Worm (Caenorhabditis elegans) whole organism, L4 larva: ENCODE measurements around the gene strm-1.

ENCODE experiments used
- F49E8.2 ChIP-seq: sonication (generic microtip); optimal IDR thresholded peaks from 2 replicates; lab custom pipeline; 2016; ENCODE audit warnings: missing compliant biosample characterization, mild to moderate bottlenecking, missing genetic modification characterization, borderline replicate concordance
- Y5F2A.4 ChIP-seq: fragments of 200-800 bp; sonication (Bioruptor generic); optimal IDR thresholded peaks from 2 replicates; lab custom pipeline; 2018; ENCODE audit warnings: mild to moderate bottlenecking, missing genetic modification characterization, missing compliant biosample characterization
- ama-1 ChIP-seq: fragments of 150-350 bp; optimal IDR thresholded peaks from 2 replicates; lab custom pipeline; 2014; ENCODE audit warnings: inconsistent platforms, mixed read lengths
- ceh-44 ChIP-seq: fragments of 200-800 bp; sonication (Bioruptor generic); IDR thresholded peaks from 2 replicates; pipeline ENCODE4 v1.3.6; 2022; ENCODE audit warnings: missing genetic modification reagents, missing genetic modification characterization, missing compliant biosample characterization
- ceh-82 ChIP-seq: sonication (generic microtip); optimal IDR thresholded peaks from 2 replicates; lab custom pipeline; 2017; ENCODE audit warnings: missing biosample characterization, missing genetic modification characterization
- ces-1 ChIP-seq: fragments of 150-350 bp; sonication (generic microtip); optimal IDR thresholded peaks from 4 replicates; lab custom pipeline; 2014; ENCODE audit warnings: missing biosample characterization, missing genetic modification reagents, missing genetic modification characterization
- dpl-1 ChIP-seq: fragments of 150-350 bp; optimal IDR thresholded peaks from 2 replicates; lab custom pipeline; 2014; ENCODE audit warnings: missing biosample characterization, missing genetic modification reagents, missing genetic modification characterization
- egl-27 ChIP-seq: sonication (generic microtip); optimal IDR thresholded peaks from 3 replicates; lab custom pipeline; 2017; ENCODE audit warnings: missing biosample characterization, missing genetic modification reagents, missing genetic modification characterization
- nhr-42 ChIP-seq: fragments of 200-800 bp; sonication (Bioruptor generic); IDR thresholded peaks from 2 replicates; pipeline ENCODE4 v1.3.6; 2022; ENCODE audit warnings: missing genetic modification characterization, missing compliant biosample characterization
- pha-4 ChIP-seq, 2 experiments: fragments of 150-350 bp in 1 of 2; fragments of 200-800 bp in 1 of 2; sonication (Bioruptor generic) in 1 of 2; IDR thresholded peaks in 1 of 2; optimal IDR thresholded peaks in 1 of 2; 2 replicates each; pipeline versions ENCODE4 v1.3.6 to Lab custom; 2014 to 2022; ENCODE audit warnings: missing genetic modification characterization in 2 of 2, missing genetic modification reagents in 2 of 2, missing biosample characterization in 1 of 2, missing compliant biosample characterization in 1 of 2
- snpc-4 ChIP-seq: fragments of 150-350 bp; optimal IDR thresholded peaks from 2 replicates; lab custom pipeline; 2014; ENCODE audit warnings: missing biosample characterization, missing genetic modification characterization
- zag-1 ChIP-seq: fragments of 150-350 bp; optimal IDR thresholded peaks from 2 replicates; lab custom pipeline; 2014; ENCODE audit warnings: missing biosample characterization, missing genetic modification characterization
- zip-2 ChIP-seq: fragments of 150-350 bp; optimal IDR thresholded peaks from 2 replicates; lab custom pipeline; 2014; ENCODE audit warnings: missing biosample characterization, missing genetic modification characterization

DNA sequence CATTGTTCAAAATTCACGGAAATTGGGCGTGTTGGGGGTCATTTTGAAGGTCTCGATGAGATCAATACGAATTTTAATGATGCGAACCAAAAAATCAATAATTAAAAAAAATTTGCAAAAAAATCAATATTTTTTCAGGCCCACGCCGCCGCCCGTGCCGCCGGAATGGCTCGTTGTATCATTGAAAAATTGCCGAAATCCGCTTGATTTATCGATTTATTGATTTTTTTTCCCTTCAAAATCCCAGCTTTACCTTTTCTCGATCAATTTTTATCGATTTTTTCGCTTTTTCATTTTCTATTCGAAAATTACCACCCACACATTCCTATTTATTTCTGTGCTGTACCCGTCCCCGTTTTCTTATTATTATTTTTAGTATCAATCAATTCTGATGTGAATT is 17.5 kb upstream of the strm-1 start:
- TF ChIP-seq ceh-44 (GFP tag; lab: Robert Waterston, UW) (no peak), Y5F2A.4 (no peak), zip-2 (tag; lab: Kevin White, UChicago) (no peak), nhr-42 (no peak), egl-27 (tag; lab: Kevin White, UChicago) (no peak), dpl-1 (GFP tag; lab: Kevin White, UChicago) (no peak), F49E8.2 (no peak), snpc-4 (tag; lab: Kevin White, UChicago) (no peak), ces-1 (GFP tag; lab: Kevin White, UChicago) (no peak), ceh-82 (tag; lab: Kevin White, UChicago) (no peak), zag-1 (no peak), ama-1 (lab: Kevin White, UChicago) (no peak), pha-4 (GFP tag; IDR thresholded peaks at IDR 0.05; lab: Robert Waterston, UW) (no peak), pha-4 (tag; optimal IDR thresholded peaks at IDR 0.05; lab: Kevin White, UChicago) (no peak)
